Fruit fly (Drosophila melanogaster) whole organism, embryonic: Measurements from ENCODE around the gene PAN3.

Experiments
- Aef1 ChIP-seq: fragments of 200-800 bp; sonication (Bioruptor generic); IDR thresholded peaks from 3 replicates; pipeline ENCODE4 v1.3.6; 2022; ENCODE audit warnings: missing biosample characterization, missing genetic modification characterization
- Antp ChIP-seq: fragments of 200-800 bp; sonication (Bioruptor generic); optimal IDR thresholded peaks from 3 replicates; lab custom pipeline; 2016; ENCODE audit warnings: missing biosample characterization, missing genetic modification characterization
- B-H1 ChIP-seq: fragments of 200-800 bp; sonication (Bioruptor generic); IDR thresholded peaks from 3 replicates; pipeline ENCODE4 v1.3.6; 2022; ENCODE audit warnings: missing biosample characterization, missing genetic modification characterization
- CG12391 ChIP-seq: fragments of 200-800 bp; sonication (Bioruptor generic); optimal IDR thresholded peaks from 3 replicates; lab custom pipeline; 2018; ENCODE audit warnings: missing biosample characterization, mild to moderate bottlenecking, missing genetic modification characterization, moderate library complexity
- CG14014 ChIP-seq: fragments of 200-800 bp; sonication (Bioruptor generic); IDR thresholded peaks from 2 replicates; pipeline ENCODE4 v1.3.6; 2022; ENCODE audit warnings: missing biosample characterization, missing genetic modification characterization
- CG15601 ChIP-seq: fragments of 200-800 bp; sonication (Bioruptor generic); optimal IDR thresholded peaks from 3 replicates; lab custom pipeline; 2019; ENCODE audit warnings: missing biosample characterization, mild to moderate bottlenecking, missing genetic modification characterization, moderate library complexity
- CG1647 ChIP-seq: fragments of 200-800 bp; sonication (Bioruptor generic); optimal IDR thresholded peaks from 3 replicates; lab custom pipeline; 2016; ENCODE audit warnings: missing biosample characterization, missing genetic modification characterization
- CG17912 ChIP-seq: fragments of 200-800 bp; sonication (Bioruptor generic); optimal IDR thresholded peaks from 2 replicates; lab custom pipeline; 2018; ENCODE audit warnings: missing biosample characterization, mild to moderate bottlenecking, missing genetic modification characterization
- CG3065 ChIP-seq: fragments of 200-800 bp; sonication (Bioruptor generic); optimal IDR thresholded peaks from 2 replicates; lab custom pipeline; 2016; ENCODE audit warnings: missing biosample characterization, missing genetic modification characterization
- CG33557 ChIP-seq: fragments of 200-800 bp; sonication (Bioruptor generic); optimal IDR thresholded peaks from 2 replicates; lab custom pipeline; 2019; ENCODE audit warnings: missing biosample characterization, mild to moderate bottlenecking, missing genetic modification characterization, moderate library complexity
- CG3407 ChIP-seq: fragments of 200-800 bp; sonication (Bioruptor generic); optimal IDR thresholded peaks from 2 replicates; lab custom pipeline; 2018; ENCODE audit warnings: missing biosample characterization, mild to moderate bottlenecking, missing genetic modification characterization
- CG3726 ChIP-seq: fragments of 200-800 bp; sonication (Bioruptor generic); IDR thresholded peaks from 3 replicates; pipeline ENCODE4, ENCODE4 v1.3.6; 2022; ENCODE audit warnings: missing biosample characterization, missing genetic modification characterization
- CG4707 ChIP-seq: fragments of 200-800 bp; sonication (Bioruptor generic); optimal IDR thresholded peaks from 2 replicates; lab custom pipeline; 2018; ENCODE audit warnings: missing biosample characterization, mild to moderate bottlenecking, missing genetic modification characterization, moderate library complexity
- CG6689 ChIP-seq: fragments of 200-800 bp; sonication (Bioruptor generic); IDR thresholded peaks from 2 replicates; pipeline ENCODE4 v1.3.6; 2022; ENCODE audit warnings: missing biosample characterization, missing genetic modification characterization
- CG7556 ChIP-seq: fragments of 200-800 bp; sonication (Bioruptor generic); optimal IDR thresholded peaks from 2 replicates; lab custom pipeline; 2017; ENCODE audit warnings: missing biosample characterization, mild to moderate bottlenecking, missing genetic modification characterization
- CG8290 ChIP-seq, 3 experiments: fragments of 200-800 bp; sonication (Bioruptor generic); optimal IDR thresholded peaks; 2 replicates each; lab custom pipeline; 2016 to 2019; ENCODE audit warnings: missing biosample characterization in 3 of 3, missing genetic modification characterization in 3 of 3, mild to moderate bottlenecking in 2 of 3, moderate library complexity in 1 of 3
- CG8388 ChIP-seq: fragments of 200-800 bp; sonication (Bioruptor generic); optimal IDR thresholded peaks from 2 replicates; lab custom pipeline; 2019; ENCODE audit warnings: missing biosample characterization, mild to moderate bottlenecking, missing genetic modification characterization, moderate library complexity
- CG8944 ChIP-seq: fragments of 200-800 bp; sonication (Bioruptor generic); optimal IDR thresholded peaks from 3 replicates; lab custom pipeline; 2016; ENCODE audit warnings: missing biosample characterization, missing genetic modification characterization
- CG9215 ChIP-seq: fragments of 200-800 bp; sonication (Bioruptor generic); IDR thresholded peaks from 2 replicates; pipeline ENCODE4 v1.3.6; 2022; ENCODE audit warnings: missing biosample characterization, missing genetic modification characterization
- CG9727 ChIP-seq: fragments of 200-800 bp; sonication (Bioruptor generic); optimal IDR thresholded peaks from 3 replicates; lab custom pipeline; 2017; ENCODE audit warnings: missing biosample characterization, mild to moderate bottlenecking, missing genetic modification characterization
- CrebB ChIP-seq: fragments of 200-800 bp; sonication (Bioruptor generic); optimal IDR thresholded peaks from 3 replicates; lab custom pipeline; 2018; ENCODE audit warnings: missing biosample characterization, mild to moderate bottlenecking, missing genetic modification characterization
- Dip2 ChIP-seq: fragments of 200-800 bp; sonication (Bioruptor generic); IDR thresholded peaks from 2 replicates; pipeline ENCODE4 v1.3.6; 2022; ENCODE audit warnings: missing biosample characterization, missing genetic modification characterization
- Dp ChIP-seq: fragments of 200-800 bp; sonication (Bioruptor generic); optimal IDR thresholded peaks from 2 replicates; lab custom pipeline; 2018; ENCODE audit warnings: missing biosample characterization, mild to moderate bottlenecking, missing genetic modification characterization, moderate library complexity
- Dref ChIP-seq: fragments of 200-800 bp; sonication (Bioruptor generic); IDR thresholded peaks from 2 replicates; pipeline ENCODE4 v1.3.6; 2022; ENCODE audit warnings: missing biosample characterization, missing genetic modification characterization
- Fer1 ChIP-seq: fragments of 200-800 bp; sonication (Bioruptor generic); optimal IDR thresholded peaks from 2 replicates; lab custom pipeline; 2017; ENCODE audit warnings: missing biosample characterization, mild to moderate bottlenecking, missing genetic modification characterization
- HLH4C ChIP-seq: fragments of 200-800 bp; sonication (Bioruptor generic); IDR thresholded peaks from 3 replicates; pipeline ENCODE4 v1.3.6; 2022; ENCODE audit warnings: missing biosample characterization, missing genetic modification characterization; ENCODE audit not compliant: partially characterized antibody
- HmgZ ChIP-seq: fragments of 200-800 bp; sonication (Bioruptor generic); optimal IDR thresholded peaks from 2 replicates; lab custom pipeline; 2018; ENCODE audit warnings: missing biosample characterization, mild to moderate bottlenecking, missing genetic modification characterization
- MTF-1 ChIP-seq: fragments of 200-800 bp; sonication (Bioruptor generic); optimal IDR thresholded peaks from 2 replicates; lab custom pipeline; 2018; ENCODE audit warnings: missing biosample characterization, mild to moderate bottlenecking, missing genetic modification characterization, borderline replicate concordance
- Optix ChIP-seq: fragments of 200-800 bp; sonication (Bioruptor generic); IDR thresholded peaks from 3 replicates; pipeline ENCODE4 v1.3.6; 2022; ENCODE audit warnings: missing biosample characterization, missing genetic modification characterization
- Pdp1 ChIP-seq, 2 experiments: fragments of 200-800 bp; sonication (Bioruptor generic); optimal IDR thresholded peaks; 3 replicates each; lab custom pipeline; 2016; ENCODE audit warnings: missing biosample characterization in 2 of 2, missing genetic modification characterization in 2 of 2, mild to moderate bottlenecking in 1 of 2, moderate library complexity in 1 of 2
- Ptx1 ChIP-seq: fragments of 200-800 bp; sonication (Bioruptor generic); IDR thresholded peaks from 2 replicates; pipeline ENCODE4 v1.3.6; 2022; ENCODE audit warnings: missing biosample characterization, missing genetic modification characterization
- Sox102F ChIP-seq: fragments of 200-800 bp; sonication (Bioruptor generic); optimal IDR thresholded peaks from 2 replicates; lab custom pipeline; 2018; ENCODE audit warnings: missing biosample characterization, mild to moderate bottlenecking, missing genetic modification characterization, moderate library complexity
- Sry-δ ChIP-seq: fragments of 200-800 bp; sonication (Bioruptor generic); optimal IDR thresholded peaks from 2 replicates; lab custom pipeline; 2016; ENCODE audit warnings: missing biosample characterization, missing genetic modification characterization
- Usf ChIP-seq: fragments of 200-800 bp; sonication (Bioruptor generic); optimal IDR thresholded peaks from 2 replicates; lab custom pipeline; 2017; ENCODE audit warnings: missing genotype, missing biosample characterization, missing genetic modification characterization
- ara ChIP-seq: fragments of 200-800 bp; sonication (Bioruptor generic); IDR thresholded peaks from 2 replicates; pipeline ENCODE4 v1.3.6; 2022; ENCODE audit warnings: missing biosample characterization, missing genetic modification characterization
- btn ChIP-seq: fragments of 200-800 bp; sonication (Bioruptor generic); optimal IDR thresholded peaks from 2 replicates; lab custom pipeline; 2016; ENCODE audit warnings: missing biosample characterization, missing genetic modification characterization
- cato ChIP-seq: fragments of 200-800 bp; sonication (Bioruptor generic); optimal IDR thresholded peaks from 2 replicates; lab custom pipeline; 2016; ENCODE audit warnings: missing biosample characterization, missing genetic modification characterization, borderline replicate concordance
- caup ChIP-seq: fragments of 200-800 bp; sonication (Bioruptor generic); optimal IDR thresholded peaks from 3 replicates; lab custom pipeline; 2017; ENCODE audit warnings: missing biosample characterization, mild to moderate bottlenecking, missing genetic modification characterization, moderate library complexity; ENCODE audit not compliant: severe bottlenecking
- eyg ChIP-seq: fragments of 200-800 bp; sonication (Bioruptor generic); optimal IDR thresholded peaks from 3 replicates; lab custom pipeline; 2016; ENCODE audit warnings: missing biosample characterization, missing genetic modification characterization
- onecut ChIP-seq: fragments of 200-800 bp; sonication (Bioruptor generic); IDR thresholded peaks from 2 replicates; pipeline ENCODE4 v1.3.6; 2022; ENCODE audit warnings: missing biosample characterization, missing genetic modification characterization
- salm ChIP-seq: fragments of 200-800 bp; sonication (Bioruptor generic); optimal IDR thresholded peaks from 2 replicates; lab custom pipeline; 2018; ENCODE audit warnings: missing biosample characterization, mild to moderate bottlenecking, missing genetic modification characterization
- sd ChIP-seq: fragments of 200-800 bp; sonication (Bioruptor generic); optimal IDR thresholded peaks from 3 replicates; lab custom pipeline; 2018; ENCODE audit warnings: missing biosample characterization, mild to moderate bottlenecking, missing genetic modification characterization, moderate library complexity
- sens-2 ChIP-seq: fragments of 200-800 bp; sonication (Bioruptor generic); IDR thresholded peaks from 2 replicates; pipeline ENCODE4 v1.3.6; 2022; ENCODE audit warnings: missing biosample characterization, missing genetic modification characterization
- sqz ChIP-seq: fragments of 200-800 bp; sonication (Bioruptor generic); optimal IDR thresholded peaks from 3 replicates; lab custom pipeline; 2018; ENCODE audit warnings: missing biosample characterization, mild to moderate bottlenecking, missing genetic modification characterization
- tap ChIP-seq: fragments of 200-800 bp; optimal IDR thresholded peaks from 3 replicates; lab custom pipeline; 2019; ENCODE audit warnings: missing biosample characterization, mild to moderate bottlenecking, missing genetic modification characterization, moderate library complexity
- unc-4 ChIP-seq: fragments of 200-800 bp; sonication (Bioruptor generic); IDR thresholded peaks from 2 replicates; pipeline ENCODE4 v1.3.6; 2022; ENCODE audit warnings: missing biosample characterization, missing genetic modification characterization; ENCODE audit not compliant: partially characterized antibody
- zen2 ChIP-seq: fragments of 200-800 bp; sonication (Bioruptor generic); IDR thresholded peaks from 3 replicates; pipeline ENCODE4 v1.3.6; 2022; ENCODE audit warnings: missing biosample characterization, missing genetic modification characterization; ENCODE audit not compliant: partially characterized antibody

Gene PAN3

dm6 chr3L:3070274-3071204 is at the start of gene PAN3, which contains the start of gene CG32486 (continued):
- no peak for TF ChIP-seq Dip2 (GFP tag; lab: Robert Waterston, UW)
- TF ChIP-seq CG17912 (GFP tag; lab: Kevin White, UChicago) = peak; percentile 31
- peak; percentile 72 for TF ChIP-seq CG8290 (GFP tag; optimal IDR thresholded peaks at IDR 0.05; lab: Kevin White, UChicago)
- peak in 1 of 2 experiments; percentile 85 for TF ChIP-seq CG8290 (tag; optimal IDR thresholded peaks at IDR 0.05; lab: Kevin White, UChicago)
- no peak for TF ChIP-seq CG14014
- peak; percentile 6 for TF ChIP-seq CG8944 (GFP tag; lab: Kevin White, UChicago)
- peak in 1 of 2 experiments; percentile 41 for TF ChIP-seq Pdp1 (GFP tag; optimal IDR thresholded peaks at IDR 0.05; lab: Kevin White, UChicago)
- TF ChIP-seq sqz (GFP tag; lab: Kevin White, UChicago) = peak; percentile 64
- TF ChIP-seq Sox102F = peak; percentile 11
- TF ChIP-seq HLH4C = peak; percentile 77
- TF ChIP-seq MTF-1 (GFP tag; lab: Kevin White, UChicago) = peak; percentile 77
- TF ChIP-seq CG7556 (GFP tag; lab: Kevin White, UChicago) = no peak
- peak; percentile 75 for TF ChIP-seq caup (GFP tag; lab: Kevin White, UChicago)
- peak; percentile 58 for TF ChIP-seq CG9727 (GFP tag; lab: Kevin White, UChicago)
- TF ChIP-seq Dp (GFP tag; lab: Kevin White, UChicago) = peak; percentile 61
- peak; percentile 23 for TF ChIP-seq CG3407 (GFP tag; lab: Kevin White, UChicago)
- peak; percentile 52 for TF ChIP-seq tap
- no peak for TF ChIP-seq CG9215 (GFP tag; lab: Robert Waterston, UW)
- TF ChIP-seq CG33557 (GFP tag; lab: Kevin White, UChicago) = peak; percentile 4
- peak; percentile 39 for TF ChIP-seq Antp (GFP tag; lab: Kevin White, UChicago)
- TF ChIP-seq CG6689 (GFP tag; lab: Robert Waterston, UW) = peak; percentile 17; the same call in 1 of the 2 replicates
- TF ChIP-seq CG8388 (GFP tag; lab: Kevin White, UChicago) = peak; percentile 16
- no peak for TF ChIP-seq CG4707 (GFP tag; lab: Kevin White, UChicago)
- peak; percentile 38 for TF ChIP-seq CG1647 (GFP tag; lab: Kevin White, UChicago)
- no peak for TF ChIP-seq sens-2
- TF ChIP-seq CG15601 (tag; lab: Kevin White, UChicago) = peak; percentile 67
- TF ChIP-seq Usf (GFP tag; lab: Kevin White, UChicago) = no peak
- TF ChIP-seq cato (GFP tag; lab: Kevin White, UChicago) = no peak
- TF ChIP-seq CrebB = peak; percentile 68
- peak; percentile 20; the same call in 1 of the 3 replicates for TF ChIP-seq B-H1
- peak; percentile 12 for TF ChIP-seq salm (tag; lab: Kevin White, UChicago)
- peak; percentile 39 for TF ChIP-seq sd (tag; lab: Kevin White, UChicago)
- TF ChIP-seq Sry-δ (GFP tag; lab: Kevin White, UChicago) = peak; percentile 63
- TF ChIP-seq Ptx1 (GFP tag; lab: Robert Waterston, UW) = no peak
- TF ChIP-seq zen2 = peak; percentile 45; the same call in 2 of the 3 replicates
- TF ChIP-seq unc-4 = peak; percentile 89
- peak; percentile 67 for TF ChIP-seq onecut (GFP tag; lab: Robert Waterston, UW)
- peak; percentile 3 for TF ChIP-seq CG3065 (GFP tag; lab: Kevin White, UChicago)
- peak; percentile 77 for TF ChIP-seq Fer1
- TF ChIP-seq btn (GFP tag; lab: Kevin White, UChicago) = peak; percentile 22
- TF ChIP-seq CG12391 (tag; lab: Kevin White, UChicago) = peak; percentile 76
- TF ChIP-seq Dref = peak; percentile 95
- TF ChIP-seq CG3726 (GFP tag; lab: Robert Waterston, UW) = no peak
- TF ChIP-seq Aef1 (GFP tag; lab: Robert Waterston, UW) = no peak
- TF ChIP-seq eyg = no peak
- peak; percentile 88 for TF ChIP-seq HmgZ (tag; lab: Kevin White, UChicago)
- TF ChIP-seq Optix = peak; percentile 32; the same call in 1 of the 3 replicates
- TF ChIP-seq ara (GFP tag; lab: Robert Waterston, UW) = no peak
